Fruit fly (Drosophila melanogaster): ENCODE data around the gene CG31869.

CG31869 gene

dm6 chr2L:10751879-10752620 is 48.9 kb downstream of the CG31869 start (continued):
- peak; percentile 90 for TF ChIP-seq CG8359 (GFP tag; optimal IDR thresholded peaks at IDR 0.05; ENCODE audit: borderline replicate concordance)
- no peak for TF ChIP-seq CG31224 (GFP tag; IDR thresholded peaks at IDR 0.05)
- TF ChIP-seq Optix (GFP tag; IDR thresholded peaks at IDR 0.05), result peak; percentile 78
- TF ChIP-seq CG15601 (tag; optimal IDR thresholded peaks at IDR 0.05), result peak; percentile 95
- no peak for TF ChIP-seq Trl (optimal IDR thresholded peaks at IDR 0.05)
- peak; percentile 94 for TF ChIP-seq Trl (GFP tag; optimal IDR thresholded peaks at IDR 0.05)
- TF ChIP-seq CG17186 (GFP tag; optimal IDR thresholded peaks at IDR 0.05), result peak; percentile 90
- TF ChIP-seq CG10274 (GFP tag; optimal IDR thresholded peaks at IDR 0.05), result peak; percentile 69
- peak; percentile 75 for TF ChIP-seq CG31365 (tag; optimal IDR thresholded peaks at IDR 0.05)
- peak; percentile 88 for TF ChIP-seq Bdp1 (GFP tag; optimal IDR thresholded peaks at IDR 0.05)
- peak; percentile 72 for TF ChIP-seq CG32767 (GFP tag; IDR thresholded peaks at IDR 0.05)
- peak; percentile 80 for TF ChIP-seq sug (tag; optimal IDR thresholded peaks at IDR 0.05)
- TF ChIP-seq gro (GFP tag; optimal IDR thresholded peaks at IDR 0.05), result no peak
- TF ChIP-seq crp (GFP tag; optimal IDR thresholded peaks at IDR 0.05), result peak in 1 of 2 experiments; percentile 62
- peak; percentile 59 for TF ChIP-seq CG3281 (GFP tag; optimal IDR thresholded peaks at IDR 0.05)
- peak; percentile 20; the same call in 1 of the 2 replicates for TF ChIP-seq cas (GFP tag; IDR thresholded peaks at IDR 0.05)
- TF ChIP-seq CG4730 (GFP tag; IDR thresholded peaks at IDR 0.05), result peak; percentile 61; the same call in 1 of the 2 replicates
- peak; percentile 78; the same call in 1 of the 2 replicates for TF ChIP-seq stc (GFP tag; IDR thresholded peaks at IDR 0.05)
- TF ChIP-seq Meics (GFP tag; optimal IDR thresholded peaks at IDR 0.05), result peak; percentile 63
- TF ChIP-seq Opbp (GFP tag; IDR thresholded peaks at IDR 0.05; ENCODE audit: partially characterized antibody), result no peak
- no peak for TF ChIP-seq CG6791 (GFP tag; IDR thresholded peaks at IDR 0.05; ENCODE audit: partially characterized antibody)
- TF ChIP-seq CG3065 (GFP tag; optimal IDR thresholded peaks at IDR 0.05), result peak; percentile 86
- peak; percentile 99 for TF ChIP-seq CG15696 (tag; optimal IDR thresholded peaks at IDR 0.05)
- TF ChIP-seq lilli (GFP tag; optimal IDR thresholded peaks at IDR 0.05), result no peak
- TF ChIP-seq CG12155 (GFP tag; optimal IDR thresholded peaks at IDR 0.05), result peak; percentile 44
- peak; percentile 86 for TF ChIP-seq CG12071 (GFP tag; optimal IDR thresholded peaks at IDR 0.05)
- peak; percentile 51 for TF ChIP-seq CG9797 (GFP tag; optimal IDR thresholded peaks at IDR 0.05)
- TF ChIP-seq gce (GFP tag; IDR thresholded peaks at IDR 0.05), result peak; percentile 92
- TF ChIP-seq run (tag; optimal IDR thresholded peaks at IDR 0.05), result peak; percentile 23

- TF ChIP-seq Pdp1 (GFP tag; optimal IDR thresholded peaks at IDR 0.05) (peak in 1 of 2 experiments; percentile 92), sc (optimal IDR thresholded peaks at IDR 0.05) (no peak), sc (GFP tag; optimal IDR thresholded peaks at IDR 0.05) (no peak), Med (GFP tag) (peak; percentile 41), CG18764 (GFP tag; optimal IDR thresholded peaks at IDR 0.05) (no peak), grn (GFP tag; optimal IDR thresholded peaks at IDR 0.05) (no peak), chinmo (GFP tag; IDR thresholded peaks at IDR 0.05; ENCODE audit: partially characterized antibody) (0 out of 4 replicates have a peak, but pooled peaks have one; percentile 33), mirr (GFP tag; optimal IDR thresholded peaks at IDR 0.05) (peak; percentile 6), CG1832 (GFP tag; optimal IDR thresholded peaks at IDR 0.05) (no peak), kni (GFP tag; optimal IDR thresholded peaks at IDR 0.05) (no peak), CG10267 (tag; optimal IDR thresholded peaks at IDR 0.05) (no peak), usp (GFP tag; optimal IDR thresholded peaks at IDR 0.05) (no peak), CG33213 (GFP tag; optimal IDR thresholded peaks at IDR 0.05) (no peak), crc (GFP tag; optimal IDR thresholded peaks at IDR 0.05) (no peak), CG12769 (tag; optimal IDR thresholded peaks at IDR 0.05) (peak; percentile 45), sens (GFP tag) (peak; percentile 45), chif (GFP tag; optimal IDR thresholded peaks at IDR 0.05) (peak in 1 of 2 experiments; percentile 13), CG34422 (GFP tag; IDR thresholded peaks at IDR 0.05) (no peak), so (GFP tag; IDR thresholded peaks at IDR 0.05) (no peak), CG10979 (tag; optimal IDR thresholded peaks at IDR 0.05) (no peak)
Observed at dm6 chr2L:10750915-10751612, 49.8 kb downstream of the CG31869 start.
